Fruit fly (Drosophila melanogaster) Kc167 (cell line): ENCODE data around the gene Pex2.

ENCODE experiments used
- Myc ChIP-seq: fragments of >200 bp; optimal IDR thresholded peaks from 2 replicates; lab custom pipeline; 2017; ENCODE audit warnings: missing external identifiers
- Sin3A ChIP-seq: fragments of >200 bp; optimal IDR thresholded peaks from 2 replicates; lab custom pipeline; 2018; ENCODE audit warnings: missing external identifiers
- h ChIP-seq: fragments of >200 bp; optimal IDR thresholded peaks from 3 replicates; lab custom pipeline; 2018; ENCODE audit warnings: missing external identifiers
- insv ChIP-seq: fragments of >200 bp; optimal IDR thresholded peaks from 3 replicates; lab custom pipeline; 2018; ENCODE audit warnings: missing external identifiers
- psq ChIP-seq: fragments of >200 bp; optimal IDR thresholded peaks from 2 replicates; lab custom pipeline; 2017; ENCODE audit warnings: missing external identifiers
- ttk ChIP-seq: sonication (Bioruptor generic); optimal IDR thresholded peaks from 2 replicates; lab custom pipeline; 2017; ENCODE audit warnings: missing external identifiers

Pex2 gene

DNA sequence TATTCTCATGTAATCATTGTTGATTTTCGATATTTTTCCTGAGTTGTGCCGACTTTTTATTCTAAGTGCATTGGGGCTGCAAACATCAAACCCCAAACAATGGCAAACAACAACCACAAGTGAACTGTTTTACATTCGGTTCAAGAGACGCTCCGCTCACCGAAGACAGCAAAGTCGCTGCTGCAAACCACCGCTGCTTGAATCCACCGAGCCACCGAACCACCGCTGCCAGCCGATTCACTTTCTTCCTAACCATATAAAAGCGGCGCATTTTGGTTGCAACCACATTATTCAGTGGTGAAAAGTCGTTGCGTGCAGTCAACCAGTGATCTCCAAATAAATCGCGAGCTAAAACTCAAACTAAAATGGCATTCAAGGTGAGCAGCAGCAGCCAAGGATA is 2.5 kb upstream of the Pex2 start, which contains the start of gene Cpr66Cb:
Gene Cpr66Cb, plus strand, starts transcription at position 301 of the 400 bp plus-strand sequence.
- no peak for TF ChIP-seq h (lab: Kevin White, UChicago)
- TF ChIP-seq ttk (lab: Kevin White, UChicago): no peak
- TF ChIP-seq Myc: no peak
- TF ChIP-seq Sin3A (lab: Kevin White, UChicago): no peak
- no peak for TF ChIP-seq psq
- TF ChIP-seq insv (lab: Kevin White, UChicago): no peak

DNA sequence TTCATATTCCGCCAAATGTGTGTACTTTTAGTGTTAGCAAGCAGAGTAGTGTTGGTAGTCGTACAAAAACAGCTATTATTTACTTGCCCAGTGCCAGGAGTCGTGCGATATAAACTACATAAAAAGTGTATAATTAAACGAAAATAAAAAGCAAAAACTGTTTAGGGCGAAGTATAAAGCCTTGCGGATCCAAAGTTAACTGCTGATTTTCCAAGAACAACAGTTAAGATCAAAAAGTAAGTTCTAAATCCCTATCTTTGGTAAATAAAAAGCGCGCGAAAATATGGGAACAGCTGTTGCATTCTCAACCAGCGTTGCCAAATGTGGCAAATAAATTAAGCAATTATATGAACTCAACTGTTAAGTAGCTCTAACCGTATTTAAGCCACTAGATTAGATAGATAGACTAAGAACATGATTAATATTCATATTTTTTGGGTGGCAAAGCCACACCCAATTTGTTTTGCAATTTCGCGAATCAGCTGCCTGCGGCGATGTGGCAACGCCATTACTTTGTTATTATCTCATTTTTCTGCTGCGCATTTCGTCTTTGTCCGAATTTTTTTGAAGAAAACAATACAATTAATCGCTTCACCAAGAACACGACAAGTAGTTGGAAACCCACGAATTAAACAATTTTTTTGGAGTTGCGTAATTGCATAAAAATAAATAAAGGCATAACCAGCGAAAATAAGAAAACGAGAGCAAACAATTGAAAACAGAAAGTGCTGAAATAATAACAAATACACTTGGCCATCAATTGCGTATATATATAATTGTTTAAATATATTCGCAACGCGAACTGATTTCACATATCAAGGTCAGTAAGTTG is 1.6 kb downstream of the Pex2 start, which contains the start of the genes Prim1 and CG7083:
Gene Prim1, plus strand, starts transcription at position 51 of the 832 bp plus-strand sequence.
Gene CG7083, plus strand, starts transcription at position 522 of the 832 bp plus-strand sequence.
- TF ChIP-seq Myc (no peak), Sin3A (lab: Kevin White, UChicago) (no peak)

DNA sequence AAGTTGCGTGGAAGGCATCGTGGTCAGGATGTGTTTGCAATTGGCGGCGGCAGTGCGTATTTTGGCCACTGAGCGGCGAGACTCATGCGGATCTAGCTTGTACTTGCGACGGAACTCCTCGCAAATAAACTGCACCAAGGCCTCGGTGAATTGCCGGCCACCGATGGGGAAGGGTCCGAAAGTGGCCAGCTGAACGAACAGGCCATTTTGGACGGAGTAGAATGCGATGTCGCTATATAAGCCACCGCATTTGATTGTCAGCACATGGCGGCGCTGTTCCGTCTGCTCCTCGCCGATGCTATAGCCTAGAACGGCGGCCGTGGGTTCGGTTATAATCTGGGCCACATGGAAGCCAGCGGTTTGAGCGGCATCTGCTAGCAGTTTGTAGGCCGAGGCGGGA is 6.3 kb downstream of the Pex2 start:
- TF ChIP-seq ttk (lab: Kevin White, UChicago) (peak; percentile 95), psq (no peak)

DNA sequence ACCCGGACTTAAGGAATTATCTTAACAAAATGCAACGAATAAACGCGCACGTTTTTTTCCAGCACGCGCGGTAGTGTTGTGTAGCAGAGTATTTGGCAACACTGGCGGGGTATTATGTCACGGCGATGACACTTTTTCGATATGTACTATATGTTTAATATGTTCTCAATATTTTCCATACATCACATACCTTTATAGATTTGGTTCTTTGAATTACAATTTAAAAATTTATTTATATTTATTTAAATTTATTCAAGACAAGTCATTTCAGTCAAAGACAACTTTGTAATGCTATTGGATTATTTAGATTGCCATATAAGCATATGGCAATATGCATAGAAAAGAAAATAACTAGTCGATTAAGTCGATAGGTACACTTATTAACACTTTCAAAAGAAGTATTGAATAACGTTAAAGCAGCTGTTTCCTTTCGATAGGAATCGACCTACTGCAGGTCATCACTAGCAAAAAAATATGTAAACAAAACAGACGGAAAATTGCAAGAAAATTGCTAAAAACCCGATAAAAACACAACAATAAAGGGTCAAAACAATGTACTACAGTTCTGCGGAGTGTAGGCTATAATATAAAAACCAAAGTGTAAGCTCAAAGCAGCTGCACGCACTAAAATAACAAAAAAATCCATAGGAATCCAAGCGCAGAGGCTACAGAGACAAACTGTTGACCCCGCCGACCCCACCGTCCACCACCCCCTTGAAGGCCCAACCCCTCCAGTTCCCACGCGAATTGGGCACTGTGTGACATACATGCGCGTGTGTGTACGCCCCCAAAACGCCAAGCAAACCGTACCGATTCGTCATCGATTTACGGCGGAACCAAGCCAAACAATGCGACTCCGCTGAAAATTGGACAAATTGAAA is 7.5 kb downstream of the Pex2 start, which contains the start of the genes CG7182 and GAPcenA:
Gene CG7182, minus strand, starts transcription at position 283 of the 881 bp plus-strand sequence.
Gene GAPcenA, plus strand, starts transcription at position 462 of the 881 bp plus-strand sequence.
- TF ChIP-seq insv (lab: Kevin White, UChicago) (no peak), ttk (lab: Kevin White, UChicago) (no peak), Sin3A (lab: Kevin White, UChicago) (no peak), psq (no peak), h (lab: Kevin White, UChicago) (no peak), Myc (no peak)

DNA sequence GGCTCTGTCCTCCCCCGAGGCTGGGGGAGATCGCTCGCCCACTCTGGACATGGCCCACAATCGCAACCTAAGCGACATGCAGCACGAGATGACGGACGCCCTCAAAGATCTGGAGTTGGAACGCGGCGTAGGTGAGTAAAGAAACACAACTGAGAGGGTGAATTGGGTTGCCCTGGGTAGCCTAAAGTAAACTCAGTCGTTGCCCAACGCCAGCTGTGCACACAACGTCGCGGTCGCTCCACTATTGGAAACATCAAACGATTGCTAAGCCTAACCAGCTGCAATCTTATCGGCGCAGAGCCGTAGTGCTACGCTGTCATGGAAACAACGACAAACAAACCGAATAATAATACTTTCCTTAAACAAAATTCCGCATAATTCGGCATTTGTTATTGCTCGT is 8.5 kb downstream of the Pex2 start:
- TF ChIP-seq h (lab: Kevin White, UChicago) (no peak), ttk (lab: Kevin White, UChicago) (no peak), psq (no peak), insv (lab: Kevin White, UChicago) (no peak), Myc (no peak), Sin3A (lab: Kevin White, UChicago) (no peak)

DNA sequence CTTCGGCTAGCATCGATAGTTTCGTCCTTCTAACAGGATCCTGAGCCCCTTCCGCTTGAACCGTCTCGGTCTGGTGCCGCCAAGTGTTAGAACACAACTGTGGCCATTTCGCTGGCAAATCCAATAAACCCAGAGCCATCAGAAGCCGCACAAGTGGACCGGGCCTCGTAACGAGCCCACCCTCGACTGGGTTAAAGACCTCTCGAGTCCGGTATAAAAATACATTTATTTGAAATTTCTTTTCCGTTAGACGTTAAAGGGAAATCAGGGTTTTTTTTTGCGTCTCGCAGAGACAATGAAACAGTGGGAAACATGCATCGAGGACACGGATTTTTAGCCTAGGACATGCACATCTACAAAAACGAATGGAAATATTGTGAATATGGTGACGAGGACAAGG is 17.3 kb downstream of the Pex2 start, which contains the start of gene Culd:
Gene Culd, minus strand, starts transcription at position 101 of the 400 bp plus-strand sequence.
- TF ChIP-seq Sin3A (lab: Kevin White, UChicago): no peak

DNA sequence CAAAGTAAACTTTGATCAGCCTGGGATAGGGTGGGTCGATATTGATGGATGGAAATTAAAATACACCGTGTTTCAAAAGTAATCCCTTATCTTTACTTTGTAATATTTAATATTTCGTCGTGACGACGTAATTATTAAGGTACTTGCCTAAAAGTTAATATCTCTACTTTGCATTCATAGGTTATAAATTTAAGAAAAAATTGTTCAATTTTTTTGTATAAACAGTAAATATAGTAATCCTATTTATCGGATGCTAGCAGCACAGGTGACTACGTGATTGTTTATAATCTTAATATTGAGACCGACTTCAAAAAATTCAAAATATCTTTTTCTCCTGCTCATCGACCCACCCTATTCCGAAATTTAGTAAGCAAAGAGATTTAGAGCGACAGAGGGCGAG is 19.3 kb downstream of the Pex2 start:
- TF ChIP-seq ttk (lab: Kevin White, UChicago) (no peak), psq (no peak), Myc (no peak), Sin3A (lab: Kevin White, UChicago) (no peak), h (lab: Kevin White, UChicago) (no peak), insv (lab: Kevin White, UChicago) (no peak)

DNA sequence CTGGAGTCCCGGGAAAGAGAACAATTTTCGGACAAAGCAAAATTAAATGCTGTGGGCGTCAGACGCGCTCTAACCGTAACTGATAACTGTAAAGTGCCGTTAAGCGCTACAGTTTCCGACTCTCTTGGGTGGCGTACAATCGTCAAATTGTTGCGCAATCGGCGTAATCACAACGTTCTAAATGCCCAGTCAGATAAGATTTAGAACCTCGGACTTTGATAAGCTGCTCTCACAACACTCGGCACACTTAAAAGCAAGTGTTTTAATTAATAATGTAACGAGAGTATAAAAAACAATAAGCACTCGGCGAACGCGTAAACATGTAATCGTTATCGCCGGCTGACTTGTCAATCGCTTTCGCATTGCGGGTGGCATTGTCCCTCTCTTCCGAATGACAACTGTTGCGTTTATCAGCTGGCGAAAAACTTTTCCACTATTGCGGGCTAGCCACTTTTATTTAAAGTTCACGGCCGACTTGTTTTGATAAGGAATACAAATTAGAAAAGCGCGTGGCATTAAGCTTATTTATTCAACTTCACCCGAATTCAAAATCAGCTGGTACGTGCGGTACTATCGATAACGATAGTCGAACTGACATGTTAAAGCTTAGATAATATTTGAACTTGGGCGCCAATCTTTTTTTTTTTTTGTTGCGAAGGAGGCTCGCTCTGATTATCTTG is 20.1 kb downstream of the Pex2 start:
- TF ChIP-seq Myc (no peak), psq (no peak), Sin3A (lab: Kevin White, UChicago) (no peak), ttk (lab: Kevin White, UChicago) (no peak), h (lab: Kevin White, UChicago) (no peak), insv (lab: Kevin White, UChicago) (no peak)

DNA sequence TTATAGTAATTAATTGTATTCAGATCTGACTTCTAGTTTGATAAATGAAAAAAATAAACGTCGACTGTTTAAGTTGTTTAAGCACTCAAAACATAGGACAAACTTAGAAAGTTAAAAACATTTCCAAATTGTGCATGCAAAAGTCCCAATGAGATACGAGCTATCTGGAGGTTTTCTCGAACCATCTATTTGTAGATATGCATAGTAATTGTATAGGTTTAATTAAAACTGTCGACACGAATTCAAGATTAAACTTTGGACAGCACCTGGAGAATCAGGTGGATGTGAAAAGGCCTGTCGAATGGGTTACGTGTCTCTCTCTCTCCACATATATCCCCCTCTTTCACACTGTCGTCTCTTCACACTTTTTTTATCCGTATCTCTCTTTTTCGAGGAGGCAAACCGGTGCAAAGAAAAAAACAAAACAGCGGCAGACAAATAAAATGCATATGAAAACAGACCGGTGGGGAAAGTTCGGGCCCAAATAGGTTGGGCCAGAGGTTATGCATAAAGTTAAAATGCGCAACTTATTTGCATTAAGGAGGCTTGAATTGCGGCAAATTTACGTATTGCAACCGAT is 21.3 kb downstream of the Pex2 start:
- TF ChIP-seq ttk (lab: Kevin White, UChicago) (no peak), Myc (no peak), psq (no peak), insv (lab: Kevin White, UChicago) (no peak), Sin3A (lab: Kevin White, UChicago) (no peak), h (lab: Kevin White, UChicago) (no peak)

DNA sequence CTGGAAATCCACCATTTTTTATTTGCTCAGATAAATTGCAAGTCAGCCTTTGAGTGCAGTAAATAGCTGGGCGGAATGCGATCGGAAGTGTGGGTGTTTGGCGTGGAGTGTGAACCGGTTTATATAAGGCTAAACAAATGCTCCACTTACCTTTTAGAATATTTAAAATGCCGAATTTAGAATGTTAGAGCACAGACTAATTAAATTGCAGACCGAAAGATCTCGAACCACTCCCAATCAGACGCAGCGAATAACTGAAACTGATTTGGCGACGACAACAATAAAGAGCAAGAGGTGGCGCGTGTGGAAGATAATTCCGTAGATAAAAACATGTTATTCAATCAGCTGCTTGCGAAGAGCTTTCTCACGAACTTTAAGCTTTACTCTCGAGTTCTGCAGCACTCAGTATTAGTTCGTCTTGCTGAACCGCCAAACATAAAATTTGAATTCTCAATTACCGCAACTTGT is 21.8 kb downstream of the Pex2 start, which contains the start of gene Idh:
Gene Idh, minus strand, starts transcription at position 264 of the 468 bp plus-strand sequence.
- TF ChIP-seq insv (lab: Kevin White, UChicago): no peak
- no peak for TF ChIP-seq Sin3A (lab: Kevin White, UChicago)

DNA sequence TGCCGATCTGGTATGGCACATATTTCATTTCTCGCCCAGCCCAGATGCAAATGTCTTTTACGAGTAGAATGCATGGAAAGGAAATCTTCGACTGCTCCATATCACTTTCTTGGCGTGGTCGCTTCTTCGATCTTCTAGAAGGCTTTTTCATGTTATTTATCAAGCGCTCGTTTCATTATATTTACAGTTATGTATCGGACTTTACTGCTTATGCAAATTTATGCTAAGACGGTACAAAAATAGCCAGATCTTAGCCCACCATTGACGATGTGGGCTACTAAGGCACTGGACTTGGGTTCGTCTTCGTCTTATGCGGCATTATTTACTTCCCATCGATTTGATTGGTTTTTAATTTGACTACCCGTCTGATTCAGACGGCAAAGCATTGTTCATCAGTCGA is 24.4 kb downstream of the Pex2 start:
- TF ChIP-seq Myc (no peak), ttk (lab: Kevin White, UChicago) (no peak), psq (no peak), Sin3A (lab: Kevin White, UChicago) (no peak), insv (lab: Kevin White, UChicago) (no peak), h (lab: Kevin White, UChicago) (no peak)
